Worm (Caenorhabditis elegans): ENCODE measurements around the gene cyp-14A2.

- TF ChIP-seq ama-1 (optimal IDR thresholded peaks at IDR 0.05) = no peak
- TF ChIP-seq tra-4 (tag; optimal IDR thresholded peaks at IDR 0.05) = no peak
- TF ChIP-seq aly-1 (tag; optimal IDR thresholded peaks at IDR 0.05) = no peak
- no peak for TF ChIP-seq flt-1 (GFP tag; IDR thresholded peaks at IDR 0.05)
- TF ChIP-seq ceh-36 (tag; optimal IDR thresholded peaks at IDR 0.05) = no peak
These were observed 45.6 kb upstream of the cyp-14A2 start for ce11 chrX:13315093-13315492.

Measured in whole organism, early embryonic.